Worm (Caenorhabditis elegans): Measurements from ENCODE around the gene Y62H9A.12.

Y62H9A.12 gene

DNA sequence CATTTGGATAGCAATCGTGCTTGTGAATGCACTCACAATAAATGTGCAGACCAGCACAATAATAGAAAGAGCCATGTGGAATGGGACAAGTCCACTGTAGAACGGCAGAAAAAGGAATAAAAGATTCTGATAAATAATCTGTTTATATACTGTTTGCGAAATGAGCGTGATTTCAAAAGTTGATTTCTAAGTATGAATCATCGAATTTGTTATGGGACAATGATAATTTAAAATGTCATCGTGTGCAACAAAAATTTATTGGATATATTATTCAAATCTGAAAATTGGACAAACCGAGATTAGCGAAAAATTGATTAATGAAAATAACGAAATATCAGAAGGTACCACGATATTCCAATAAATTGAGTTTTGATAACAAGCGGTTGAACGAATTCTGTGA is 24.9 kb downstream of the Y62H9A.12 start, which contains the start of gene F55G7.5:
Gene F55G7.5, minus strand, starts transcription at position 101 of the 400 bp plus-strand sequence.
- TF ChIP-seq cog-1 (tag; optimal IDR thresholded peaks at IDR 0.05) (no peak), med-1 (GFP tag; optimal IDR thresholded peaks at IDR 0.05; ENCODE audit: insufficient read depth) (no peak), flt-1 (GFP tag; IDR thresholded peaks at IDR 0.05) (no peak), ref-1 (GFP tag; conservative IDR thresholded peaks at IDR 0.05) (no peak), ztf-29 (GFP tag; IDR thresholded peaks at IDR 0.05) (no peak), klf-2 (GFP tag; conservative IDR thresholded peaks at IDR 0.05) (no peak), ztf-23 (GFP tag; IDR thresholded peaks at IDR 0.05) (no peak), T22C8.4 (GFP tag; IDR thresholded peaks at IDR 0.05) (no peak), tab-1 (GFP tag; IDR thresholded peaks at IDR 0.05) (no peak)

DNA sequence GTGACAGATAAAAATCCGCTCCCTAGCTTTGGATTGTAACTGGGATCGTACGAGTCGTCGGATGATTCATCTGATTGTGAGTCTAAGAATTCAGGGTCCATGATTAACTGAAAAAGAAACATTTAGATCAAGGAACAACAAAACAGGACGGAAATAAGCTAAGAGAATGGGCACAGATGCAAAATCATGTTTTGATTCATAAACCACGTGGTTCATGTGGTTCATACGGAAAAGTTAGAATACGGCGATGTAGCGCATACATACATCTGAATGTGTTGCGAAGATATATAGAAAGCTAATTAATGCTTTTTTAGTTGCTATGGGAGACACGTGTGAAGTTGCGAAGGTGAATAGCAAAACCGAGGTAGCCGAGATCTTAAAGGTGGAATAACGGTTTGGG is 28.0 kb downstream of the Y62H9A.12 start, which contains the start of gene F55G7.3:
Gene F55G7.3, minus strand, starts transcription at position 101 of the 400 bp plus-strand sequence.
- no peak for TF ChIP-seq flt-1 (GFP tag; IDR thresholded peaks at IDR 0.05)
- no peak for TF ChIP-seq ref-1 (GFP tag; conservative IDR thresholded peaks at IDR 0.05)
- no peak for TF ChIP-seq tab-1 (GFP tag; IDR thresholded peaks at IDR 0.05)
- no peak for TF ChIP-seq klf-2 (GFP tag; conservative IDR thresholded peaks at IDR 0.05)
- no peak for TF ChIP-seq T22C8.4 (GFP tag; IDR thresholded peaks at IDR 0.05)
- no peak for TF ChIP-seq ztf-29 (GFP tag; IDR thresholded peaks at IDR 0.05)
- TF ChIP-seq med-1 (GFP tag; optimal IDR thresholded peaks at IDR 0.05; ENCODE audit: insufficient read depth): no peak
- no peak for TF ChIP-seq cog-1 (tag; optimal IDR thresholded peaks at IDR 0.05)
- TF ChIP-seq ztf-23 (GFP tag; IDR thresholded peaks at IDR 0.05): no peak

ce11 chrX:11946788-11947463 is 33.0 kb downstream of the Y62H9A.12 start, which contains the start of gene nfya-1:
nfya-1 (minus strand) TSS chrX:11946838.
- TF ChIP-seq tab-1 (GFP tag; IDR thresholded peaks at IDR 0.05) (no peak), klf-2 (GFP tag; conservative IDR thresholded peaks at IDR 0.05) (no peak), ztf-29 (GFP tag; IDR thresholded peaks at IDR 0.05) (no peak), ztf-23 (GFP tag; IDR thresholded peaks at IDR 0.05) (no peak), T22C8.4 (GFP tag; IDR thresholded peaks at IDR 0.05) (peak; percentile 78), cog-1 (tag; optimal IDR thresholded peaks at IDR 0.05) (peak; percentile 32)

DNA sequence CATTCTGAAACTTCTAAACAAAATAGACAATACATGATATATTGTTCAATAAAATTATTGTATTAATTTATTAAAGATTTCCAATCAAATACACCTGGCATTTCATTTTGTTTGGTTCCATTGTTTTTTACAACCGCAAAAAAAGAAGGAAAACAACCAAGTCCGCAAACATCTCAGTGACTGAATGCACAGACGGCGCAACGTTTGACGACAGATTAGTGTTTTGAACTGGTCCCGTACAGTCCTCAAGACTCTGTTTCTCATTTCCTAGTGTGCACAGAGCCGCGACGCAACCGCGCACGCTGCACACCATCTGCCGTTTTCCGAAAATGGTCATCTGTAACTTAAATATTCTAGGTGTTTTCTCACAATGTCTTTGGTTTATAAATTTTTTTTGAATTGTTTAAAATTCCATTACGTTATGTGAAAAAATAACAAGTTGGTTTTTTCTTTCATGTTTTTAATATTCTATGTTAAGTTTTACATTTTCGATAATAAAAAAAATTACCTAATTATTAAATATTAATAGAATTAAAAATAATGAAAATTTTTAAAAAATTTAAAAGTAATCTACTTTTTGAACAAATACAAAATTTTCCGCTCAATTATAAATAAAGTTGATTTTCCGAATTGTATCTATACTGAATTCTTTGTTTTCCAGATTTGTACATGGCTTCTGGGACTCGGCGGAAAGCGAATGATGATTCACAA is 34.4 kb downstream of the Y62H9A.12 start, which contains the start of gene lsd-1:
Gene lsd-1, plus strand, starts transcription at position 661 of the 711 bp plus-strand sequence.
- TF ChIP-seq med-1 (GFP tag; optimal IDR thresholded peaks at IDR 0.05; ENCODE audit: insufficient read depth) (no peak), ztf-29 (GFP tag; IDR thresholded peaks at IDR 0.05) (no peak), tab-1 (GFP tag; IDR thresholded peaks at IDR 0.05) (no peak), ref-1 (GFP tag; conservative IDR thresholded peaks at IDR 0.05) (no peak), ztf-23 (GFP tag; IDR thresholded peaks at IDR 0.05) (no peak), T22C8.4 (GFP tag; IDR thresholded peaks at IDR 0.05) (no peak), flt-1 (GFP tag; IDR thresholded peaks at IDR 0.05) (no peak), klf-2 (GFP tag; conservative IDR thresholded peaks at IDR 0.05) (no peak), cog-1 (tag; optimal IDR thresholded peaks at IDR 0.05) (no peak)

ce11 chrX:11952129-11952528 is 38.2 kb downstream of the Y62H9A.12 start:
- TF ChIP-seq ztf-23 (GFP tag; IDR thresholded peaks at IDR 0.05): no peak
- TF ChIP-seq T22C8.4 (GFP tag; IDR thresholded peaks at IDR 0.05): no peak
- TF ChIP-seq tab-1 (GFP tag; IDR thresholded peaks at IDR 0.05): no peak
- no peak for TF ChIP-seq ref-1 (GFP tag; conservative IDR thresholded peaks at IDR 0.05)
- no peak for TF ChIP-seq ztf-29 (GFP tag; IDR thresholded peaks at IDR 0.05)
- TF ChIP-seq cog-1 (tag; optimal IDR thresholded peaks at IDR 0.05): no peak
- no peak for TF ChIP-seq klf-2 (GFP tag; conservative IDR thresholded peaks at IDR 0.05)
- no peak for TF ChIP-seq med-1 (GFP tag; optimal IDR thresholded peaks at IDR 0.05; ENCODE audit: insufficient read depth)
- no peak for TF ChIP-seq flt-1 (GFP tag; IDR thresholded peaks at IDR 0.05)

DNA sequence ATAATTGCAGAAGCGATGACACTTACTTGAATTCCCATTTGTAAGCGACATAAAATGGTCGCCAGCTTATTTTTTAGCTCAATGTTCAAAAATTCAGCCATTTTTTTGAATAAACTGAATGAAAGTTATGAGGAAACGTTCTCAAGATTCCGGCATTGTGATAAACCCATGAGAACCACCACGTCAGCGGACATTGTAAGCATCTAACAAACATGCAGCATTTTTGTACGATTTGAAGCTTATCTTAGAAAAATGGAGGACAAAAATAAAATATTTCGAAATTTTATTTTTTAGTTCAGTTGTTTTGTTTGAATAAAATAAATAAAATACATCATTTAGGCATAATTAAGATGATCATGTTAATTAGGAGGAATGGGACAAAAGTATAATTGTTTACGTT is 39.3 kb downstream of the Y62H9A.12 start, which contains the start of gene T08D10.4:
Gene T08D10.4, minus strand, starts transcription at position 101 of the 400 bp plus-strand sequence.
- TF ChIP-seq ref-1 (GFP tag; conservative IDR thresholded peaks at IDR 0.05) (no peak), flt-1 (GFP tag; IDR thresholded peaks at IDR 0.05) (no peak), ztf-23 (GFP tag; IDR thresholded peaks at IDR 0.05) (no peak), med-1 (GFP tag; optimal IDR thresholded peaks at IDR 0.05; ENCODE audit: insufficient read depth) (no peak), ztf-29 (GFP tag; IDR thresholded peaks at IDR 0.05) (no peak), tab-1 (GFP tag; IDR thresholded peaks at IDR 0.05) (no peak), cog-1 (tag; optimal IDR thresholded peaks at IDR 0.05) (no peak), klf-2 (GFP tag; conservative IDR thresholded peaks at IDR 0.05) (no peak), T22C8.4 (GFP tag; IDR thresholded peaks at IDR 0.05) (no peak)

- TF ChIP-seq tab-1 (GFP tag; IDR thresholded peaks at IDR 0.05) (no peak), ref-1 (GFP tag; conservative IDR thresholded peaks at IDR 0.05) (no peak)
Measured at ce11 chrX:11955125-11955524, 41.2 kb downstream of the Y62H9A.12 start, which contains the start of gene T08D10.3. T08D10.3 (plus strand) TSS chrX:11955425.

- TF ChIP-seq flt-1 (GFP tag; IDR thresholded peaks at IDR 0.05) (no peak), cog-1 (tag; optimal IDR thresholded peaks at IDR 0.05) (no peak), med-1 (GFP tag; optimal IDR thresholded peaks at IDR 0.05; ENCODE audit: insufficient read depth) (no peak), ztf-23 (GFP tag; IDR thresholded peaks at IDR 0.05) (no peak), ztf-29 (GFP tag; IDR thresholded peaks at IDR 0.05) (no peak)
Measured at ce11 chrX:11957246-11957645, 43.3 kb downstream of the Y62H9A.12 start, which contains the start of gene T08D10.5. T08D10.5 (plus strand) TSS chrX:11957546.

DNA sequence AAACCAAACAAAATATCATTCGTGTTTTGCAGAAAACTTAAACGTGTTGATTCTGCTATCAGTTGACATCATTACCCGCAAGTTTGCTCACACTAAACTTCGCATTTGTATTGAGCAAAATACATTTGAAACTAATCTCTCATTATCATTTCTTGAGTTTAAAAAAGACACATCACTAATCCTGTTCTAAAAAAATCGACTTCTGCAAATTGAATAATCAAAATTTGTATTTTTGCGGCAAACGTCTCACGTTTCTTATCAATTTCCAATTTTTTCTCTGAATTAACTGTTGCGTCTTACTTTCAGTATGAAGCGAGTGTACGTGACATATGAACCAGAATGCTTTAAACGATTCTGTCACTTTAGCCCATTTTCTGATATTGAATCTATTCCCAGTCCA is 45.9 kb downstream of the Y62H9A.12 start, which contains the start of gene C49F5.8:
Gene C49F5.8, plus strand, starts transcription at position 301 of the 400 bp plus-strand sequence.
- TF ChIP-seq ztf-29 (GFP tag; IDR thresholded peaks at IDR 0.05) (no peak), ztf-23 (GFP tag; IDR thresholded peaks at IDR 0.05) (no peak), med-1 (GFP tag; optimal IDR thresholded peaks at IDR 0.05; ENCODE audit: insufficient read depth) (no peak), flt-1 (GFP tag; IDR thresholded peaks at IDR 0.05) (no peak), klf-2 (GFP tag; conservative IDR thresholded peaks at IDR 0.05) (no peak), ref-1 (GFP tag; conservative IDR thresholded peaks at IDR 0.05) (no peak), cog-1 (tag; optimal IDR thresholded peaks at IDR 0.05) (no peak), tab-1 (GFP tag; IDR thresholded peaks at IDR 0.05) (no peak), T22C8.4 (GFP tag; IDR thresholded peaks at IDR 0.05) (no peak)

Measured in whole organism, midembryonic.